Worm (Caenorhabditis elegans): ENCODE measurements around the gene rap-2.

ce11 chrV:15020229-15020628, 43.7 kb downstream of the rap-2 start, which contains the start of gene F14H8.2:
- TF ChIP-seq hif-1 (tag; optimal IDR thresholded peaks at IDR 0.05) (no peak), ceh-20 (GFP tag; IDR thresholded peaks at IDR 0.05) (no peak), ces-1 (GFP tag; optimal IDR thresholded peaks at IDR 0.05) (no peak), unc-39 (tag; optimal IDR thresholded peaks at IDR 0.05) (no peak), skn-1 (tag; optimal IDR thresholded peaks at IDR 0.05) (no peak), ctbp-1 (GFP tag; IDR thresholded peaks at IDR 0.05) (no peak), lsy-2 (tag; optimal IDR thresholded peaks at IDR 0.05) (no peak), unc-62 (GFP tag; optimal IDR thresholded peaks at IDR 0.05 in 1 of 2) (no peak), unc-62 (tag; optimal IDR thresholded peaks at IDR 0.05) (no peak), ZK337.2 (GFP tag; IDR thresholded peaks at IDR 0.05) (no peak), ztf-11 (tag; optimal IDR thresholded peaks at IDR 0.05) (no peak), ceh-82 (tag; optimal IDR thresholded peaks at IDR 0.05) (no peak), jun-1 (tag; optimal IDR thresholded peaks at IDR 0.05) (no peak), lim-7 (GFP tag; IDR thresholded peaks at IDR 0.05) (no peak), ama-1 (optimal IDR thresholded peaks at IDR 0.05) (no peak)

Measured in whole organism, L4 larva.